Worm (Caenorhabditis elegans) whole organism, early embryonic: Measurements from ENCODE around the gene Y57E12AR.1.
"Not testable (repeated sequence)": the region's sequence is repeated elsewhere in the genome, so short reads cannot be mapped to it uniquely, and the experiment has no call there.

Source experiments
- B0310.2 ChIP-seq: sonication (generic microtip); optimal IDR thresholded peaks from 2 replicates; lab custom pipeline; 2016; ENCODE audit warnings: mild to moderate bottlenecking, missing genetic modification characterization, missing compliant biosample characterization
- F13C5.2 ChIP-seq: sonication (generic microtip); optimal IDR thresholded peaks from 2 replicates; lab custom pipeline; 2017; ENCODE audit warnings: mild to moderate bottlenecking, missing genetic modification characterization, inconsistent platforms, missing compliant biosample characterization
- aly-1 ChIP-seq: sonication (generic microtip); optimal IDR thresholded peaks from 2 replicates; lab custom pipeline; 2016; ENCODE audit warnings: missing genetic modification characterization, missing compliant biosample characterization
- ama-1 ChIP-seq: fragments of 150-350 bp; optimal IDR thresholded peaks from 2 replicates; lab custom pipeline; 2014
- ceh-13 ChIP-seq: fragments of 200-800 bp; sonication (Bioruptor generic); optimal IDR thresholded peaks from 2 replicates; lab custom pipeline; 2018; ENCODE audit warnings: mild to moderate bottlenecking, missing genetic modification characterization, missing compliant biosample characterization
- ceh-36 ChIP-seq: sonication (generic microtip); optimal IDR thresholded peaks from 2 replicates; lab custom pipeline; 2016; ENCODE audit warnings: missing genetic modification characterization, inconsistent platforms, missing compliant biosample characterization
- ets-7 ChIP-seq: sonication (generic microtip); optimal IDR thresholded peaks from 2 replicates; lab custom pipeline; 2016; ENCODE audit warnings: missing genotype, missing genetic modification characterization, missing compliant biosample characterization
- flt-1 ChIP-seq: fragments of 200-800 bp; sonication (Bioruptor generic); IDR thresholded peaks from 2 replicates; pipeline ENCODE4 v1.3.6; 2022; ENCODE audit warnings: missing genetic modification characterization, missing compliant biosample characterization
- hmbx-1 ChIP-seq: sonication (generic microtip); optimal IDR thresholded peaks from 2 replicates; lab custom pipeline; 2016; ENCODE audit warnings: mild to moderate bottlenecking, missing genetic modification characterization, missing compliant biosample characterization
- hmg-4 ChIP-seq: fragments of 200-800 bp; sonication (Bioruptor generic); optimal IDR thresholded peaks from 2 replicates; lab custom pipeline; 2018; ENCODE audit warnings: mild to moderate bottlenecking, missing genetic modification characterization, missing compliant biosample characterization
- hnd-1 ChIP-seq: sonication (generic microtip); optimal IDR thresholded peaks from 2 replicates; lab custom pipeline; 2016; ENCODE audit warnings: missing genetic modification characterization, missing compliant biosample characterization
- pes-1 ChIP-seq: fragments of 200-800 bp; sonication (Bioruptor generic); IDR thresholded peaks from 2 replicates; pipeline ENCODE4 v1.3.6; 2022; ENCODE audit warnings: missing genetic modification reagents, missing genetic modification characterization, missing compliant biosample characterization
- scrt-1 ChIP-seq: fragments of 200-800 bp; sonication (Bioruptor generic); IDR thresholded peaks from 2 replicates; pipeline ENCODE4 v1.3.6; 2022; ENCODE audit warnings: missing genetic modification characterization, missing compliant biosample characterization
- sea-1 ChIP-seq: fragments of 200-800 bp; sonication (Bioruptor generic); conservative IDR thresholded peaks from 2 replicates; pipeline ENCODE4 v1.3.6; 2022; ENCODE audit warnings: missing genetic modification characterization, missing compliant biosample characterization
- tbx-11 ChIP-seq: fragments of 200-800 bp; sonication (Bioruptor generic); IDR thresholded peaks from 2 replicates; pipeline ENCODE4 v1.3.6; 2022; ENCODE audit warnings: missing genetic modification characterization, missing compliant biosample characterization
- tbx-37 ChIP-seq: fragments of 200-800 bp; sonication (Bioruptor generic); conservative IDR thresholded peaks from 2 replicates; pipeline ENCODE4 v1.3.6; 2022; ENCODE audit warnings: missing genetic modification reagents, missing genetic modification characterization, missing compliant biosample characterization
- tra-4 ChIP-seq: sonication (generic microtip); optimal IDR thresholded peaks from 2 replicates; lab custom pipeline; 2017; ENCODE audit warnings: missing genetic modification characterization, missing compliant biosample characterization

Gene Y57E12AR.1

DNA sequence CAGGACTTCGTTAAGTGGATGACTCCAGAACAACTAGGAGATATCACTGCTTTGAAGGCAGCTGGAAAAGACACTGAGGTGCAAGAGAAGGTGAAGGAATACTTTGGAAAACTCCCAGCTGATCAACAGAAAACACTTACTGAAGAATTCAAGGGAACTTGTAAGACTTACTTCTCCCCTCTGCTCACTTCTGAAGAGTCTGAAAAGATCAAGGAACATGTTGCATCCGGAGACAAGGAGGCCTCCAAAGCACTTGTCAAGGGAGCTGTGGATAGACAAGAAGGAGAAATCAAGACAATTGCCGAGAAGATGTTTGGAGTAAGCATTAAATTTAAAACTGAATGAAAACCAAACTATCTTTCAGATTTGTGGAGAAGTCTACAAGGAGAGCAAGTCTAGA, 14.3 kb upstream of the Y57E12AR.1 start:
- TF ChIP-seq ceh-13 (GFP tag; lab: Kevin White, UChicago) = no peak
- TF ChIP-seq aly-1 (tag; lab: Kevin White, UChicago) = no peak
- TF ChIP-seq ceh-36 (tag; lab: Kevin White, UChicago) = no peak
- TF ChIP-seq sea-1 (GFP tag; lab: Robert Waterston, UW) = no peak
- no peak for TF ChIP-seq ama-1
- TF ChIP-seq F13C5.2 (tag; lab: Kevin White, UChicago) = no peak

ce11 chrV:7078765-7079164, 13.6 kb upstream of the Y57E12AR.1 start:
- TF ChIP-seq hmg-4 (no peak), hnd-1 (tag; lab: Kevin White, UChicago) (no peak), tra-4 (no peak), ama-1 (no peak), flt-1 (GFP tag; lab: Robert Waterston, UW) (no peak), tbx-11 (GFP tag; lab: Robert Waterston, UW) (no peak), hmbx-1 (no peak)

DNA sequence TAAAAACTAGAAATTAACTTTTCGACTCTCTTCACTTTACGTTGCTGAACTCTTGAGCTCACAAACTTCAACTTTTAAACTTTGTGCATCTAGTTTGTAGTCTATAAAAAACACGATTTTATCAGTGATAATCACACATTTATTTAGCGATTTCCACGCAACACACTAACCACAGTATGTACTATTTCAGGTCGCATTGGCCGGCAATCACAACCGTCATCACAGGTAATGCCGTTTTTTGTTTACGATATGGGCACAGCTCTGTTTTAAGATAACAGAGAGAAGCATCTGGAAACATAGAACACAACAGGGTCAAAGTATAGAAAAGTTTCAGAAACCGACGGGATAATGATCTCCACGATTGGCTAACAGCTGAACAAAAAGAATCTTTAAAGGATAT, 11.0 kb upstream of the Y57E12AR.1 start:
- TF ChIP-seq ets-7 (tag; lab: Kevin White, UChicago) (no peak), hnd-1 (tag; lab: Kevin White, UChicago) (no peak), scrt-1 (GFP tag; lab: Robert Waterston, UW) (no peak), hmg-4 (no peak), ceh-36 (tag; lab: Kevin White, UChicago) (no peak), tbx-11 (GFP tag; lab: Robert Waterston, UW) (no peak), ama-1 (no peak), aly-1 (tag; lab: Kevin White, UChicago) (no peak), sea-1 (GFP tag; lab: Robert Waterston, UW) (no peak), tra-4 (no peak), tbx-37 (GFP tag; lab: Robert Waterston, UW) (no peak), ceh-13 (GFP tag; lab: Kevin White, UChicago) (no peak), F13C5.2 (tag; lab: Kevin White, UChicago) (no peak), flt-1 (GFP tag; lab: Robert Waterston, UW) (no peak), pes-1 (GFP tag; lab: Robert Waterston, UW) (no peak), hmbx-1 (no peak), B0310.2 (tag; lab: Kevin White, UChicago) (no peak)

ce11 chrV:7075646-7076045, 10.5 kb upstream of the Y57E12AR.1 start, which contains the start of gene npa-1:
Gene npa-1 (plus strand): TSS chrV:7075787.
- no peak for TF ChIP-seq scrt-1 (GFP tag; lab: Robert Waterston, UW)
- TF ChIP-seq sea-1 (GFP tag; lab: Robert Waterston, UW) = no peak
- no peak for TF ChIP-seq F13C5.2 (tag; lab: Kevin White, UChicago)
- no peak for TF ChIP-seq hmg-4
- TF ChIP-seq ceh-13 (GFP tag; lab: Kevin White, UChicago) = no peak
- TF ChIP-seq tbx-37 (GFP tag; lab: Robert Waterston, UW) = no peak
- no peak for TF ChIP-seq ama-1
- no peak for TF ChIP-seq tra-4
- TF ChIP-seq flt-1 (GFP tag; lab: Robert Waterston, UW) = no peak

ce11 chrV:7072309-7072708, 7.2 kb upstream of the Y57E12AR.1 start, which contains the start of gene F27B10.1:
Gene F27B10.1 (plus strand): TSS chrV:7072609.
- TF ChIP-seq ceh-13 (GFP tag; lab: Kevin White, UChicago) = no peak
- no peak for TF ChIP-seq ama-1
- no peak for TF ChIP-seq hmg-4
- no peak for TF ChIP-seq ceh-36 (tag; lab: Kevin White, UChicago)
- TF ChIP-seq sea-1 (GFP tag; lab: Robert Waterston, UW) = no peak
- TF ChIP-seq scrt-1 (GFP tag; lab: Robert Waterston, UW) = no peak
- TF ChIP-seq tbx-11 (GFP tag; lab: Robert Waterston, UW) = no peak
- TF ChIP-seq tbx-37 (GFP tag; lab: Robert Waterston, UW) = no peak
- no peak for TF ChIP-seq pes-1 (GFP tag; lab: Robert Waterston, UW)
- no peak for TF ChIP-seq flt-1 (GFP tag; lab: Robert Waterston, UW)
- TF ChIP-seq B0310.2 (tag; lab: Kevin White, UChicago) = no peak
- TF ChIP-seq tra-4 = no peak
- TF ChIP-seq F13C5.2 (tag; lab: Kevin White, UChicago) = no peak
- TF ChIP-seq hnd-1 (tag; lab: Kevin White, UChicago) = no peak
- no peak for TF ChIP-seq aly-1 (tag; lab: Kevin White, UChicago)
- no peak for TF ChIP-seq hmbx-1
- TF ChIP-seq ets-7 (tag; lab: Kevin White, UChicago) = no peak

ce11 chrV:7069605-7070004, 4.5 kb upstream of the Y57E12AR.1 start:
- TF ChIP-seq tbx-11 (GFP tag; lab: Robert Waterston, UW) (no peak), ceh-13 (GFP tag; lab: Kevin White, UChicago) (no peak), aly-1 (tag; lab: Kevin White, UChicago) (no peak), pes-1 (GFP tag; lab: Robert Waterston, UW) (no peak), flt-1 (GFP tag; lab: Robert Waterston, UW) (no peak), ets-7 (tag; lab: Kevin White, UChicago) (no peak), F13C5.2 (tag; lab: Kevin White, UChicago) (no peak), sea-1 (GFP tag; lab: Robert Waterston, UW) (no peak), hmbx-1 (no peak), tbx-37 (GFP tag; lab: Robert Waterston, UW) (no peak), tra-4 (no peak), ceh-36 (tag; lab: Kevin White, UChicago) (no peak)

- TF ChIP-seq hmbx-1 = no peak
Measured at ce11 chrV:7068861-7069260, 3.7 kb upstream of the Y57E12AR.1 start.

ce11 chrV:7062790-7063189, 2.3 kb downstream of the Y57E12AR.1 start, which contains the start of gene tmem-258:
Gene tmem-258 (plus strand): TSS chrV:7063174.
- not testable (repeated sequence) for TF ChIP-seq tbx-11 (GFP tag; lab: Robert Waterston, UW); ama-1; hnd-1 (tag; lab: Kevin White, UChicago)
